Worm (Caenorhabditis elegans): ENCODE data around the gene fbxb-26.
"Not testable (repeated sequence)": the region's sequence is repeated elsewhere in the genome, so short reads cannot be mapped to it uniquely, and the experiment has no call there.

Gene fbxb-26

ce11 chrII:1682218-1682617 is at the start of gene fbxb-26:
TSS of gene fbxb-26 (plus strand) at chrII:1682518.
- TF ChIP-seq ceh-13 (GFP tag; optimal IDR thresholded peaks at IDR 0.05) (no peak), sea-1 (GFP tag; conservative IDR thresholded peaks at IDR 0.05) (no peak), aly-1 (tag; optimal IDR thresholded peaks at IDR 0.05) (no peak), ets-7 (tag; optimal IDR thresholded peaks at IDR 0.05) (no peak), tbx-37 (GFP tag; conservative IDR thresholded peaks at IDR 0.05) (no peak), B0310.2 (tag; optimal IDR thresholded peaks at IDR 0.05) (no peak)

ce11 chrII:1633490-1633889 is 48.8 kb upstream of the fbxb-26 start, which contains the start of gene C08E3.1:
TSS of gene C08E3.1 (plus strand) at chrII:1633790.
- TF ChIP-seq sea-1 (GFP tag; conservative IDR thresholded peaks at IDR 0.05); hnd-1 (tag; optimal IDR thresholded peaks at IDR 0.05); ama-1 (optimal IDR thresholded peaks at IDR 0.05): not testable (repeated sequence)

- TF ChIP-seq tbx-37 (GFP tag; conservative IDR thresholded peaks at IDR 0.05) = no peak
- no peak for TF ChIP-seq tra-4 (tag; optimal IDR thresholded peaks at IDR 0.05)
- TF ChIP-seq ets-7 (tag; optimal IDR thresholded peaks at IDR 0.05) = no peak
- TF ChIP-seq hmg-4 (GFP tag; optimal IDR thresholded peaks at IDR 0.05) = no peak
- TF ChIP-seq scrt-1 (GFP tag; IDR thresholded peaks at IDR 0.05) = no peak
- no peak for TF ChIP-seq B0310.2 (tag; optimal IDR thresholded peaks at IDR 0.05)
- TF ChIP-seq aly-1 (tag; optimal IDR thresholded peaks at IDR 0.05) = no peak
- TF ChIP-seq hnd-1 (tag; optimal IDR thresholded peaks at IDR 0.05) = no peak
- TF ChIP-seq F13C5.2 (tag; optimal IDR thresholded peaks at IDR 0.05) = no peak
- TF ChIP-seq hmbx-1 (tag; optimal IDR thresholded peaks at IDR 0.05) = no peak
Measured at ce11 chrII:1635969-1636368, 46.3 kb upstream of the fbxb-26 start.

ce11 chrII:1636392-1636791 is 45.9 kb upstream of the fbxb-26 start, which contains the start of gene srg-20:
TSS of gene srg-20 (plus strand) at chrII:1636692.
- TF ChIP-seq pes-1 (GFP tag; IDR thresholded peaks at IDR 0.05); ceh-13 (GFP tag; optimal IDR thresholded peaks at IDR 0.05); scrt-1 (GFP tag; IDR thresholded peaks at IDR 0.05): not testable (repeated sequence)

ce11 chrII:1640496-1640895 is 41.8 kb upstream of the fbxb-26 start, which contains the start of gene srh-72:
TSS of gene srh-72 (minus strand) at chrII:1640596.
- TF ChIP-seq ceh-36 (tag; optimal IDR thresholded peaks at IDR 0.05) = no peak
- no peak for TF ChIP-seq tbx-37 (GFP tag; conservative IDR thresholded peaks at IDR 0.05)
- TF ChIP-seq aly-1 (tag; optimal IDR thresholded peaks at IDR 0.05) = no peak
- no peak for TF ChIP-seq hmg-4 (GFP tag; optimal IDR thresholded peaks at IDR 0.05)

ce11 chrII:1644777-1645348 is 37.5 kb upstream of the fbxb-26 start, which contains the start of gene ZC204.6:
TSS of gene ZC204.6 (minus strand) at chrII:1644827.
- TF ChIP-seq scrt-1 (GFP tag; IDR thresholded peaks at IDR 0.05) (no peak), tra-4 (tag; optimal IDR thresholded peaks at IDR 0.05) (no peak), F13C5.2 (tag; optimal IDR thresholded peaks at IDR 0.05) (no peak), ceh-36 (tag; optimal IDR thresholded peaks at IDR 0.05) (no peak), tbx-11 (GFP tag; IDR thresholded peaks at IDR 0.05) (no peak), hmbx-1 (tag; optimal IDR thresholded peaks at IDR 0.05) (no peak)

- TF ChIP-seq hnd-1 (tag; optimal IDR thresholded peaks at IDR 0.05) (no peak), ama-1 (optimal IDR thresholded peaks at IDR 0.05) (no peak), hmbx-1 (tag; optimal IDR thresholded peaks at IDR 0.05) (no peak), tbx-11 (GFP tag; IDR thresholded peaks at IDR 0.05) (no peak), sea-1 (GFP tag; conservative IDR thresholded peaks at IDR 0.05) (no peak), F13C5.2 (tag; optimal IDR thresholded peaks at IDR 0.05) (no peak), ceh-13 (GFP tag; optimal IDR thresholded peaks at IDR 0.05) (no peak)
Measured at ce11 chrII:1646199-1646598, 36.1 kb upstream of the fbxb-26 start, which contains the start of gene ZC204.17. TSS of gene ZC204.17 (minus strand) at chrII:1646299.

- TF ChIP-seq tra-4 (tag; optimal IDR thresholded peaks at IDR 0.05) (no peak), hmbx-1 (tag; optimal IDR thresholded peaks at IDR 0.05) (no peak), F13C5.2 (tag; optimal IDR thresholded peaks at IDR 0.05) (no peak), aly-1 (tag; optimal IDR thresholded peaks at IDR 0.05) (no peak), sea-1 (GFP tag; conservative IDR thresholded peaks at IDR 0.05) (no peak), B0310.2 (tag; optimal IDR thresholded peaks at IDR 0.05) (no peak), hmg-4 (GFP tag; optimal IDR thresholded peaks at IDR 0.05) (no peak), ama-1 (optimal IDR thresholded peaks at IDR 0.05) (no peak), scrt-1 (GFP tag; IDR thresholded peaks at IDR 0.05) (no peak)
Measured at ce11 chrII:1648768-1649167, 33.5 kb upstream of the fbxb-26 start, which contains the start of gene fbxb-21. TSS of gene fbxb-21 (minus strand) at chrII:1648868.

- no peak for TF ChIP-seq ceh-13 (GFP tag; optimal IDR thresholded peaks at IDR 0.05)
- no peak for TF ChIP-seq tbx-11 (GFP tag; IDR thresholded peaks at IDR 0.05)
- TF ChIP-seq aly-1 (tag; optimal IDR thresholded peaks at IDR 0.05) = no peak
- TF ChIP-seq F13C5.2 (tag; optimal IDR thresholded peaks at IDR 0.05) = no peak
- TF ChIP-seq hnd-1 (tag; optimal IDR thresholded peaks at IDR 0.05) = no peak
Measured at ce11 chrII:1650502-1650901, 31.8 kb upstream of the fbxb-26 start, which contains the start of gene fbxb-20. TSS of gene fbxb-20 (minus strand) at chrII:1650602.
